Worm (Caenorhabditis elegans) whole organism, young adult: ENCODE results near the gene zmp-4.
"Not testable (repeated sequence)": the region's sequence is repeated elsewhere in the genome, so short reads cannot be mapped to it uniquely, and the experiment has no call there.

Experiments
- B0336.3 ChIP-seq: fragments of 200-800 bp; sonication (Bioruptor generic); IDR thresholded peaks from 2 replicates; pipeline ENCODE4 v1.3.6; 2022; ENCODE audit warnings: missing genetic modification characterization, missing compliant biosample characterization
- C06A6.2 ChIP-seq: fragments of 200-800 bp; sonication (Bioruptor generic); conservative IDR thresholded peaks from 2 replicates; pipeline ENCODE4 v1.3.6; 2022; ENCODE audit warnings: missing genetic modification characterization, missing compliant biosample characterization
- F10E7.11 ChIP-seq: sonication (generic microtip); optimal IDR thresholded peaks from 2 replicates; lab custom pipeline; 2017; ENCODE audit warnings: mild to moderate bottlenecking, missing genetic modification characterization, moderate library complexity, missing compliant biosample characterization
- F33H1.4 ChIP-seq: fragments of 200-800 bp; sonication (Bioruptor generic); IDR thresholded peaks from 2 replicates; pipeline ENCODE4 v1.3.6; 2022; ENCODE audit warnings: missing genetic modification reagents, missing genetic modification characterization, missing compliant biosample characterization
- K11D2.4 ChIP-seq: fragments of 200-800 bp; sonication (Bioruptor generic); IDR thresholded peaks from 2 replicates; pipeline ENCODE4 v1.3.6; 2022; ENCODE audit warnings: missing genetic modification reagents, missing genetic modification characterization, missing compliant biosample characterization
- K12H6.12 ChIP-seq: fragments of 200-800 bp; sonication (Bioruptor generic); optimal IDR thresholded peaks from 2 replicates; lab custom pipeline; 2018; ENCODE audit warnings: mild to moderate bottlenecking, missing genetic modification characterization, missing compliant biosample characterization
- T07F8.4 ChIP-seq: sonication (generic microtip); optimal IDR thresholded peaks from 2 replicates; lab custom pipeline; 2016; ENCODE audit warnings: mild to moderate bottlenecking, missing genetic modification characterization, moderate library complexity, missing compliant biosample characterization
- T26A5.8 ChIP-seq: sonication (generic microtip); optimal IDR thresholded peaks from 2 replicates; lab custom pipeline; 2016; ENCODE audit warnings: missing genetic modification characterization, missing compliant biosample characterization
- Y53F4B.3 ChIP-seq: fragments of 200-800 bp; sonication (Bioruptor generic); IDR thresholded peaks from 2 replicates; pipeline ENCODE4 v1.3.6; 2022; ENCODE audit warnings: missing genetic modification reagents, missing genetic modification characterization, missing compliant biosample characterization
- Y56A3A.18 ChIP-seq: fragments of 200-800 bp; sonication (Bioruptor generic); IDR thresholded peaks from 2 replicates; pipeline ENCODE4 v1.3.6; 2022; ENCODE audit warnings: missing genetic modification reagents, missing genetic modification characterization, missing compliant biosample characterization
- Y67H2A.10 ChIP-seq: fragments of 200-800 bp; sonication (Bioruptor generic); conservative IDR thresholded peaks from 2 replicates; pipeline ENCODE4 v1.3.6; 2022; ENCODE audit warnings: missing genetic modification reagents, missing genetic modification characterization, missing compliant biosample characterization
- Y79H2A.3 ChIP-seq: fragments of 200-800 bp; sonication (Bioruptor generic); conservative IDR thresholded peaks from 2 replicates; pipeline ENCODE4 v1.3.6; 2022; ENCODE audit warnings: missing genetic modification reagents, missing genetic modification characterization, missing compliant biosample characterization
- akir-1 ChIP-seq: fragments of 200-800 bp; sonication (Bioruptor generic); optimal IDR thresholded peaks from 2 replicates; lab custom pipeline; 2018; ENCODE audit warnings: mild to moderate bottlenecking, missing genetic modification characterization, moderate library complexity, missing compliant biosample characterization
- ama-1 ChIP-seq, 3 experiments: fragments of 150-350 bp in 1 of 3; sonication (generic microtip) in 2 of 3; optimal IDR thresholded peaks; 2 replicates each; lab custom pipeline; 2014 to 2018; ENCODE audit warnings: missing biosample characterization in 2 of 3, missing genetic modification characterization in 2 of 3, missing genetic modification reagents in 2 of 3
- aptf-3 ChIP-seq: fragments of 200-800 bp; sonication (Bioruptor generic); IDR thresholded peaks from 2 replicates; pipeline ENCODE4 v1.3.6; 2022; ENCODE audit warnings: missing genetic modification characterization, missing compliant biosample characterization
- atf-7 ChIP-seq: sonication (generic microtip); optimal IDR thresholded peaks from 2 replicates; lab custom pipeline; 2017; ENCODE audit warnings: mild to moderate bottlenecking, missing genetic modification characterization, missing compliant biosample characterization
- attf-5 ChIP-seq: fragments of 200-800 bp; sonication (Bioruptor generic); optimal IDR thresholded peaks from 2 replicates; lab custom pipeline; 2018; ENCODE audit warnings: mild to moderate bottlenecking, missing genetic modification characterization, missing compliant biosample characterization
- ccch-3 ChIP-seq: fragments of 200-800 bp; sonication (Bioruptor generic); optimal IDR thresholded peaks from 2 replicates; lab custom pipeline; 2018; ENCODE audit warnings: mild to moderate bottlenecking, missing genetic modification characterization, missing compliant biosample characterization
- cebp-2 ChIP-seq: fragments of 200-800 bp; sonication (Bioruptor generic); IDR thresholded peaks from 2 replicates; pipeline ENCODE4 v1.3.6; 2022; ENCODE audit warnings: missing genetic modification characterization, missing compliant biosample characterization
- ceh-100 ChIP-seq: fragments of 200-800 bp; sonication (Bioruptor generic); IDR thresholded peaks from 2 replicates; pipeline ENCODE4 v1.3.6; 2022; ENCODE audit warnings: missing genetic modification reagents, missing genetic modification characterization, missing compliant biosample characterization
- ceh-27 ChIP-seq: fragments of 200-800 bp; sonication (Bioruptor generic); optimal IDR thresholded peaks from 2 replicates; lab custom pipeline; 2018; ENCODE audit warnings: mild to moderate bottlenecking, missing genetic modification characterization, moderate library complexity, missing compliant biosample characterization
- ceh-79 ChIP-seq: sonication (generic microtip); optimal IDR thresholded peaks from 2 replicates; lab custom pipeline; 2017; ENCODE audit warnings: mild to moderate bottlenecking, missing genetic modification characterization, missing compliant biosample characterization
- egl-18 ChIP-seq: fragments of 200-800 bp; sonication (Bioruptor generic); IDR thresholded peaks from 2 replicates; pipeline ENCODE4 v1.3.6; 2022; ENCODE audit warnings: missing genetic modification reagents, missing genetic modification characterization, missing compliant biosample characterization
- egl-44 ChIP-seq: fragments of 200-800 bp; sonication (Bioruptor generic); IDR thresholded peaks from 2 replicates; pipeline ENCODE4 v1.3.6; 2022; ENCODE audit warnings: missing genetic modification reagents, missing genetic modification characterization, missing compliant biosample characterization
- egrh-3 ChIP-seq: fragments of 200-800 bp; sonication (Bioruptor generic); IDR thresholded peaks from 2 replicates; pipeline ENCODE4 v1.3.6; 2022; ENCODE audit warnings: missing genetic modification reagents, missing genetic modification characterization, missing compliant biosample characterization
- ets-4 ChIP-seq: fragments of 200-800 bp; sonication (Bioruptor generic); optimal IDR thresholded peaks from 2 replicates; lab custom pipeline; 2018; ENCODE audit warnings: mild to moderate bottlenecking, missing genetic modification characterization, missing compliant biosample characterization
- him-1 ChIP-seq: sonication (generic microtip); optimal IDR thresholded peaks from 2 replicates; lab custom pipeline; 2016; ENCODE audit warnings: missing genotype, missing genetic modification reagents, missing genetic modification characterization, missing compliant biosample characterization
- hlh-12 ChIP-seq: sonication (generic microtip); optimal IDR thresholded peaks from 2 replicates; lab custom pipeline; 2016; ENCODE audit warnings: missing genetic modification characterization, missing compliant biosample characterization
- hlh-26 ChIP-seq: fragments of 200-800 bp; sonication (Bioruptor generic); conservative IDR thresholded peaks from 2 replicates; pipeline ENCODE4 v1.3.6; 2022; ENCODE audit warnings: missing genetic modification reagents, missing genetic modification characterization, missing compliant biosample characterization
- hrde-1 ChIP-seq: sonication (generic microtip); optimal IDR thresholded peaks from 2 replicates; lab custom pipeline; 2016; ENCODE audit warnings: missing genetic modification characterization, mild to moderate bottlenecking, missing compliant biosample characterization, moderate library complexity, missing genotype, missing genetic modification reagents, borderline replicate concordance
- lag-1 ChIP-seq: fragments of 200-800 bp; sonication (Bioruptor generic); IDR thresholded peaks from 2 replicates; pipeline ENCODE4 v1.3.6; 2022; ENCODE audit warnings: missing genetic modification reagents, missing genetic modification characterization, missing compliant biosample characterization
- madf-3 ChIP-seq: fragments of 200-800 bp; sonication (Bioruptor generic); IDR thresholded peaks from 2 replicates; pipeline ENCODE4 v1.3.6; 2022; ENCODE audit warnings: missing genetic modification reagents, missing genetic modification characterization, missing compliant biosample characterization
- mel-28 ChIP-seq: sonication (generic microtip); optimal IDR thresholded peaks from 2 replicates; lab custom pipeline; 2016; ENCODE audit warnings: borderline replicate concordance, mild to moderate bottlenecking, missing genetic modification characterization, missing compliant biosample characterization
- mxl-1 ChIP-seq: sonication (generic microtip); optimal IDR thresholded peaks from 2 replicates; lab custom pipeline; 2016; ENCODE audit warnings: missing genetic modification characterization, missing compliant biosample characterization
- nfya-1 ChIP-seq: sonication (generic microtip); optimal IDR thresholded peaks from 2 replicates; lab custom pipeline; 2017; ENCODE audit warnings: antibody characterized with exemption, missing compliant biosample characterization, missing genetic modification characterization, borderline replicate concordance; ENCODE audit not compliant: insufficient read depth
- nfyb-1 ChIP-seq: fragments of 200-800 bp; sonication (Bioruptor generic); IDR thresholded peaks from 2 replicates; pipeline ENCODE4 v1.3.6; 2022; ENCODE audit warnings: missing genetic modification reagents, missing genetic modification characterization, missing compliant biosample characterization
- nhr-27 ChIP-seq: fragments of 200-800 bp; sonication (Bioruptor generic); optimal IDR thresholded peaks from 2 replicates; lab custom pipeline; 2018; ENCODE audit warnings: mild to moderate bottlenecking, missing genetic modification characterization, moderate library complexity, missing compliant biosample characterization
- pbrm-1 ChIP-seq: fragments of 200-800 bp; sonication (Bioruptor generic); IDR thresholded peaks from 2 replicates; pipeline ENCODE4 v1.3.6; 2022; ENCODE audit warnings: missing genetic modification reagents, missing genetic modification characterization, missing compliant biosample characterization
- snpc-1.1 ChIP-seq: sonication (generic microtip); optimal IDR thresholded peaks from 2 replicates; lab custom pipeline; 2017; ENCODE audit warnings: missing genetic modification characterization, mild to moderate bottlenecking, missing compliant biosample characterization, antibody characterized with exemption, moderate library complexity, missing genotype, missing genetic modification reagents; ENCODE audit not compliant: insufficient read depth
- snpc-3.4 ChIP-seq: sonication (generic microtip); optimal IDR thresholded peaks from 2 replicates; lab custom pipeline; 2017; ENCODE audit warnings: missing genetic modification characterization, mild to moderate bottlenecking, missing compliant biosample characterization, antibody characterized with exemption, moderate library complexity, missing genotype, missing genetic modification reagents
- snpc-4 ChIP-seq, 5 experiments: fragments of 150-350 bp in 1 of 5; sonication (generic microtip) in 4 of 5; optimal IDR thresholded peaks; 2 replicates each; lab custom pipeline; 2014 to 2018; ENCODE audit warnings: missing genetic modification characterization in 5 of 5, missing biosample characterization in 3 of 5, antibody characterized with exemption in 2 of 5, mild to moderate bottlenecking in 2 of 5, missing compliant biosample characterization in 2 of 5, missing genotype in 2 of 5, moderate library complexity in 2 of 5, missing genetic modification reagents in 1 of 5
- tbp1 ChIP-seq: fragments of 200-800 bp; sonication (Bioruptor generic); optimal IDR thresholded peaks from 2 replicates; lab custom pipeline; 2018; ENCODE audit warnings: mild to moderate bottlenecking, missing genetic modification characterization, missing compliant biosample characterization
- unc-62 ChIP-seq: fragments of 150-350 bp; optimal IDR thresholded peaks from 2 replicates; lab custom pipeline; 2014; ENCODE audit warnings: missing biosample characterization, missing genetic modification reagents, missing genetic modification characterization
- ztf-18 ChIP-seq: sonication (generic microtip); optimal IDR thresholded peaks from 2 replicates; lab custom pipeline; 2016; ENCODE audit warnings: missing genotype, mild to moderate bottlenecking, missing genetic modification characterization, missing compliant biosample characterization
- ztf-22 ChIP-seq: fragments of 200-800 bp; sonication (Bioruptor generic); optimal IDR thresholded peaks from 2 replicates; lab custom pipeline; 2018; ENCODE audit warnings: mild to moderate bottlenecking, missing genetic modification characterization, moderate library complexity, missing compliant biosample characterization
- ztf-26 ChIP-seq: sonication (generic microtip); optimal IDR thresholded peaks from 2 replicates; lab custom pipeline; 2017; ENCODE audit warnings: missing genetic modification characterization, missing compliant biosample characterization

zmp-4 gene

DNA sequence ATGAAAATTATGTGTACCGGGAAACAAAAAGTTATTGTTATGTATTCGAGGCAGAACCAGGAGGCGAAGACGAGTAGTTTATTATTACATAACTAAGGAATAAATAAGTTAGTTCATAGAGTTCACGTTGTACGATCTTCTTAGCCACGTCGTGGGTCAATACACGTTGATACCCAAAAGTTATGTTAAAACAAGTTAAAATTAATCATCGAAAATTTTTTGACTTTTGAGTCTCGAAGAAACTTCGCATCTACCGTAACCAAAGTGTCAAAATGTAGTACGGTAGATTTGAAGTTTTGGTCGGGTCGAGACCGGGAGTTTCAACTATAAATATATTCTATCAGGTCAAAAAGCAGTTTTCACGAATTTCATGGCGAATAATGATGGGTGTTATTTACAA lies 44.7 kb downstream of the zmp-4 start, which contains the start of gene ZC412.10:
TSS of gene ZC412.10 (minus strand) at position 101 of the 400 bp plus-strand sequence.
- TF ChIP-seq ztf-18 (tag; lab: Kevin White, UChicago); ztf-26; hrde-1: not testable (repeated sequence)
- TF ChIP-seq, all 124 proteins: peak for 0; not testable (repeated sequence) for 124

DNA sequence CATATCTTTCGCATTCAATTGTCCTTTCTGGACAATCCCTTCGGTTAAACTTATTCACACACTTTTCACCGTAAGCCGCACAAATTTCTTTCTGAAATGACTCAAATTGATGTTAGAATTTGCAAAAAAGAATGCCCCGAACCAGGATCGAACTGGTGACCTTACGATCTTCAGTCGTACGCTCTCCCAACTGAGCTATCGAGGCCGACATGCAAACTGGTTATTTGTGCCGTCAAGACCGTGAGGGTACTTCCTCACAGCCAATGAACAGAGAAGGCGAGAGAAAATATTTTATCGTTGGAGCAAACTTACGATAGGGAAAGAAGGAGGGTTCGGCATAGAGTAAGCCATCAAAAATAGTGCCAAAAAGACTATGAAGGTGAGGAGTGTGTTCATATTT lies 45.2 kb downstream of the zmp-4 start:
- TF ChIP-seq mel-28 (tag; lab: Kevin White, UChicago) = no peak
- no peak for TF ChIP-seq egrh-3 (GFP tag; lab: Robert Waterston, UW)
- no peak for TF ChIP-seq pbrm-1 (GFP tag; lab: Robert Waterston, UW)
- TF ChIP-seq lag-1 (GFP tag; lab: Robert Waterston, UW) = no peak
- no peak for TF ChIP-seq ets-4
- TF ChIP-seq ztf-18 (tag; lab: Kevin White, UChicago) = peak; percentile 18
- TF ChIP-seq aptf-3 (GFP tag; lab: Robert Waterston, UW) = no peak
- TF ChIP-seq ccch-3 = no peak
- TF ChIP-seq nfya-1 (tag; lab: Kevin White, UChicago) = no peak
- TF ChIP-seq unc-62 = no peak
- peak; percentile 100 for TF ChIP-seq tbp1 (GFP tag; lab: Kevin White, UChicago)
- TF ChIP-seq ztf-22 (GFP tag; lab: Kevin White, UChicago) = no peak
- peak; percentile 19 for TF ChIP-seq atf-7 (tag; lab: Kevin White, UChicago)
- TF ChIP-seq nfyb-1 (GFP tag; lab: Robert Waterston, UW) = peak; percentile 76
- no peak for TF ChIP-seq madf-3
- peak; percentile 96 for TF ChIP-seq snpc-4 (GFP tag; optimal IDR thresholded peaks at IDR 0.05; lab: Kevin White, UChicago)
- TF ChIP-seq snpc-4 (tag; optimal IDR thresholded peaks at IDR 0.05; lab: Kevin White, UChicago) = peak; percentile 97 to 99 (median 98)
- no peak for TF ChIP-seq nhr-27 (tag; lab: Kevin White, UChicago)
- TF ChIP-seq T07F8.4 (tag; lab: Kevin White, UChicago) = no peak
- TF ChIP-seq Y56A3A.18 (GFP tag; lab: Robert Waterston, UW) = peak; percentile 44; the same call in 1 of the 2 replicates
- TF ChIP-seq snpc-3.4 (tag; lab: Kevin White, UChicago) = peak; percentile 96
- TF ChIP-seq attf-5 = no peak
- TF ChIP-seq Y53F4B.3 (GFP tag; lab: Robert Waterston, UW) = peak; percentile 52; the same call in 1 of the 2 replicates
- TF ChIP-seq Y79H2A.3 (GFP tag; lab: Robert Waterston, UW) = no peak
- TF ChIP-seq hlh-26 (GFP tag; lab: Robert Waterston, UW) = no peak
- 0 out of 2 replicates have a peak, but pooled peaks have one; percentile 56 for TF ChIP-seq cebp-2 (GFP tag; lab: Robert Waterston, UW)
- no peak for TF ChIP-seq hlh-12 (tag; lab: Kevin White, UChicago)
- TF ChIP-seq K12H6.12 (tag; lab: Kevin White, UChicago) = no peak
- TF ChIP-seq Y67H2A.10 = no peak
- no peak for TF ChIP-seq ceh-79 (tag; lab: Kevin White, UChicago)
- TF ChIP-seq B0336.3 (GFP tag; lab: Robert Waterston, UW) = no peak
- no peak for TF ChIP-seq C06A6.2 (GFP tag; lab: Robert Waterston, UW)
- TF ChIP-seq ceh-27 (GFP tag; lab: Kevin White, UChicago) = peak; percentile 23
- 0 out of 2 replicates have a peak, but pooled peaks have one; percentile 34 for TF ChIP-seq ceh-100
- no peak for TF ChIP-seq egl-18 (GFP tag; lab: Robert Waterston, UW)
- no peak for TF ChIP-seq akir-1 (GFP tag; lab: Kevin White, UChicago)
- no peak for TF ChIP-seq K11D2.4 (GFP tag; lab: Robert Waterston, UW)
- no peak for TF ChIP-seq F10E7.11
- peak; percentile 97 for TF ChIP-seq snpc-1.1 (tag; lab: Kevin White, UChicago)
- no peak for TF ChIP-seq ama-1 (optimal IDR thresholded peaks at IDR 0.05; lab: Kevin White, UChicago)
- TF ChIP-seq ama-1 (GFP tag; optimal IDR thresholded peaks at IDR 0.05; lab: Kevin White, UChicago) = no peak
- TF ChIP-seq egl-44 (GFP tag; lab: Robert Waterston, UW) = no peak
- no peak for TF ChIP-seq T26A5.8
- peak; percentile 86 for TF ChIP-seq him-1 (tag; lab: Kevin White, UChicago)
- peak; percentile 26; the same call in 1 of the 2 replicates for TF ChIP-seq F33H1.4 (GFP tag; lab: Robert Waterston, UW)
- TF ChIP-seq mxl-1 (tag; lab: Kevin White, UChicago) = no peak
